Fruit fly (Drosophila melanogaster) S2 (cell line): ENCODE data around the gene CG42594.

Source experiments
- CG8478 ChIP-seq: fragments of >200 bp; optimal IDR thresholded peaks from 2 replicates; lab custom pipeline; 2018
- CTCF ChIP-seq, 2 experiments: fragments of >200 bp; optimal IDR thresholded peaks; 2 replicates each; lab custom pipeline; 2018

The CG42594 gene

dm6 chrX:4840548-4841098 is at the start of gene CG42594:
Gene CG42594 (plus strand): TSS chrX:4840833.
- TF ChIP-seq CTCF (optimal IDR thresholded peaks at IDR 0.05; lab: Kevin White, UChicago) = no peak
- no peak for TF ChIP-seq CG8478 (lab: Kevin White, UChicago)

dm6 chrX:4804762-4805161 is 35.9 kb upstream of the CG42594 start, which contains the start of gene CG2861:
Gene CG2861 (minus strand): TSS chrX:4804862.
- TF ChIP-seq CG8478 (lab: Kevin White, UChicago) = no peak
- TF ChIP-seq CTCF (optimal IDR thresholded peaks at IDR 0.05; lab: Kevin White, UChicago) = no peak

dm6 chrX:4807826-4808225 is 32.8 kb upstream of the CG42594 start:
- TF ChIP-seq CTCF (optimal IDR thresholded peaks at IDR 0.05; lab: Kevin White, UChicago) (no peak), CG8478 (lab: Kevin White, UChicago) (no peak)

- no peak for TF ChIP-seq CTCF (optimal IDR thresholded peaks at IDR 0.05; lab: Kevin White, UChicago)
- TF ChIP-seq CG8478 (lab: Kevin White, UChicago) = no peak
Measured at dm6 chrX:4825674-4826073, 15.0 kb upstream of the CG42594 start, which contains the start of gene CG12682. Gene CG12682 (plus strand): TSS chrX:4825974.

dm6 chrX:4849376-4849775 is 8.7 kb downstream of the CG42594 start:
- no peak for TF ChIP-seq CTCF (optimal IDR thresholded peaks at IDR 0.05; lab: Kevin White, UChicago)
- no peak for TF ChIP-seq CG8478 (lab: Kevin White, UChicago)

dm6 chrX:4860266-4860665 is 19.6 kb downstream of the CG42594 start:
- TF ChIP-seq CG8478 (lab: Kevin White, UChicago) = no peak
- TF ChIP-seq CTCF (optimal IDR thresholded peaks at IDR 0.05; lab: Kevin White, UChicago) = no peak

- TF ChIP-seq CTCF (optimal IDR thresholded peaks at IDR 0.05; lab: Kevin White, UChicago) (no peak), CG8478 (lab: Kevin White, UChicago) (no peak)
Measured at dm6 chrX:4875370-4875769, 34.7 kb downstream of the CG42594 start, which contains the start of gene boil. Gene boil (plus strand): TSS chrX:4875670.

- TF ChIP-seq CG8478 (lab: Kevin White, UChicago) (no peak), CTCF (optimal IDR thresholded peaks at IDR 0.05; lab: Kevin White, UChicago) (no peak)
Measured at dm6 chrX:4885875-4886274, 45.2 kb downstream of the CG42594 start.

dm6 chrX:4894596-4894995 is 54.0 kb downstream of the CG42594 start:
- TF ChIP-seq CTCF (optimal IDR thresholded peaks at IDR 0.05; lab: Kevin White, UChicago) = no peak
- no peak for TF ChIP-seq CG8478 (lab: Kevin White, UChicago)

dm6 chrX:4896892-4897291 is 56.3 kb downstream of the CG42594 start:
- no peak for TF ChIP-seq CTCF (optimal IDR thresholded peaks at IDR 0.05; lab: Kevin White, UChicago)
- no peak for TF ChIP-seq CG8478 (lab: Kevin White, UChicago)

- no peak for TF ChIP-seq CTCF (optimal IDR thresholded peaks at IDR 0.05; lab: Kevin White, UChicago)
- TF ChIP-seq CG8478 (lab: Kevin White, UChicago) = no peak
Measured at dm6 chrX:4906573-4906972, 65.9 kb downstream of the CG42594 start, which contains the start of gene CG6927. Gene CG6927 (plus strand): TSS chrX:4906900.

- TF ChIP-seq CG8478 (lab: Kevin White, UChicago) (no peak), CTCF (optimal IDR thresholded peaks at IDR 0.05; lab: Kevin White, UChicago) (no peak)
Measured at dm6 chrX:4908926-4909432, 68.3 kb downstream of the CG42594 start, which contains the start of gene CG32772. Gene CG32772 (plus strand): TSS chrX:4909102.

- no peak for TF ChIP-seq CTCF (optimal IDR thresholded peaks at IDR 0.05; lab: Kevin White, UChicago)
Measured at dm6 chrX:4909938-4910778, 69.5 kb downstream of the CG42594 start.

- TF ChIP-seq CTCF (optimal IDR thresholded peaks at IDR 0.05; lab: Kevin White, UChicago) (no peak), CG8478 (lab: Kevin White, UChicago) (no peak)
Measured at dm6 chrX:4911060-4911459, 70.4 kb downstream of the CG42594 start.

dm6 chrX:4911765-4912245 is 71.2 kb downstream of the CG42594 start:
- TF ChIP-seq CG8478 (lab: Kevin White, UChicago) = no peak
- TF ChIP-seq CTCF (optimal IDR thresholded peaks at IDR 0.05; lab: Kevin White, UChicago) = no peak
